Worm (Caenorhabditis elegans) whole organism, L4 larva: ENCODE measurements around the gene ppm-2.
A peak's percentile ranks its signal among the peaks of the same experiment; 100 is the strongest.

Source experiments
- D1046.2 ChIP-seq: fragments of 200-800 bp; sonication (Bioruptor generic); IDR thresholded peaks from 2 replicates; pipeline ENCODE4 v1.3.6; 2022; ENCODE audit warnings: missing genetic modification characterization, missing compliant biosample characterization
- Y5F2A.4 ChIP-seq: fragments of 200-800 bp; sonication (Bioruptor generic); optimal IDR thresholded peaks from 2 replicates; lab custom pipeline; 2018; ENCODE audit warnings: mild to moderate bottlenecking, missing genetic modification characterization, missing compliant biosample characterization
- aha-1 ChIP-seq: fragments of 150-350 bp; peaks from one replicate; lab custom pipeline; 2014; ENCODE audit warnings: missing biosample characterization, missing genetic modification characterization
- ama-1 ChIP-seq: fragments of 150-350 bp; optimal IDR thresholded peaks from 2 replicates; lab custom pipeline; 2014; ENCODE audit warnings: inconsistent platforms, mixed read lengths
- ceh-20 ChIP-seq: fragments of 200-800 bp; sonication (Bioruptor generic); IDR thresholded peaks from 2 replicates; pipeline ENCODE4 v1.3.6; 2022; ENCODE audit warnings: missing genetic modification reagents, missing genetic modification characterization, missing compliant biosample characterization
- daf-16 ChIP-seq, 3 experiments: sonication (generic microtip); optimal IDR thresholded peaks; 2 replicates each; lab custom pipeline; 2016 to 2017; ENCODE audit warnings: missing genetic modification characterization in 3 of 3, missing genetic modification reagents in 3 of 3, mild to moderate bottlenecking in 2 of 3, missing compliant biosample characterization in 2 of 3, missing biosample characterization in 1 of 3, moderate library complexity in 1 of 3
- dmd-8 ChIP-seq: fragments of 200-800 bp; sonication (Bioruptor generic); IDR thresholded peaks from 2 replicates; pipeline ENCODE4 v1.3.6; 2022; ENCODE audit warnings: missing genetic modification characterization, missing compliant biosample characterization
- dve-1 ChIP-seq: sonication (generic microtip); optimal IDR thresholded peaks from 2 replicates; lab custom pipeline; 2017; ENCODE audit warnings: antibody characterized with exemption, mild to moderate bottlenecking, missing genetic modification characterization, missing compliant biosample characterization; ENCODE audit not compliant: insufficient read depth
- egl-27 ChIP-seq: sonication (generic microtip); optimal IDR thresholded peaks from 3 replicates; lab custom pipeline; 2017; ENCODE audit warnings: missing biosample characterization, missing genetic modification reagents, missing genetic modification characterization
- hlh-11 ChIP-seq: fragments of 200-800 bp; sonication (Bioruptor generic); optimal IDR thresholded peaks from 2 replicates; lab custom pipeline; 2018; ENCODE audit warnings: mild to moderate bottlenecking, missing genetic modification characterization, missing compliant biosample characterization
- hmg-1.1 ChIP-seq: fragments of 200-800 bp; sonication (Bioruptor generic); IDR thresholded peaks from 2 replicates; pipeline ENCODE4 v1.3.6; 2022; ENCODE audit warnings: missing genetic modification reagents, missing genetic modification characterization, missing compliant biosample characterization
- madf-5 ChIP-seq, 2 experiments: fragments of 200-800 bp; sonication (Bioruptor generic); IDR thresholded peaks; 2 replicates each; pipeline ENCODE4 v1.3.6; 2022; ENCODE audit warnings: missing compliant biosample characterization in 2 of 2, missing genetic modification characterization in 2 of 2
- nhr-11 ChIP-seq: fragments of 150-350 bp; optimal IDR thresholded peaks from 2 replicates; lab custom pipeline; 2014; ENCODE audit warnings: missing biosample characterization, missing genetic modification characterization
- nhr-25 ChIP-seq: sonication (generic microtip); optimal IDR thresholded peaks from 2 replicates; lab custom pipeline; 2017; ENCODE audit warnings: missing genetic modification characterization, mild to moderate bottlenecking, missing compliant biosample characterization, antibody characterized with exemption, moderate library complexity, borderline replicate concordance; ENCODE audit not compliant: insufficient read depth
- nhr-28 ChIP-seq: fragments of 150-350 bp; optimal IDR thresholded peaks from 2 replicates; lab custom pipeline; 2014; ENCODE audit warnings: missing biosample characterization, missing genetic modification characterization
- nhr-42 ChIP-seq: fragments of 200-800 bp; sonication (Bioruptor generic); IDR thresholded peaks from 2 replicates; pipeline ENCODE4 v1.3.6; 2022; ENCODE audit warnings: missing genetic modification characterization, missing compliant biosample characterization
- nhr-48 ChIP-seq: sonication (generic microtip); optimal IDR thresholded peaks from 2 replicates; lab custom pipeline; 2016; ENCODE audit warnings: mild to moderate bottlenecking, missing genetic modification characterization, missing compliant biosample characterization
- nhr-6 ChIP-seq: fragments of 150-350 bp; optimal IDR thresholded peaks from 2 replicates; lab custom pipeline; 2014; ENCODE audit warnings: missing biosample characterization, missing genetic modification characterization
- nhr-76 ChIP-seq: fragments of 150-350 bp; optimal IDR thresholded peaks from 2 replicates; lab custom pipeline; 2014; ENCODE audit warnings: missing biosample characterization, missing genetic modification characterization
- nhr-77 ChIP-seq: fragments of 150-350 bp; optimal IDR thresholded peaks from 2 replicates; lab custom pipeline; 2014; ENCODE audit warnings: missing biosample characterization, missing genetic modification characterization
- pha-4 ChIP-seq, 2 experiments: fragments of 150-350 bp in 1 of 2; fragments of 200-800 bp in 1 of 2; sonication (Bioruptor generic) in 1 of 2; IDR thresholded peaks in 1 of 2; optimal IDR thresholded peaks in 1 of 2; 2 replicates each; pipeline versions ENCODE4 v1.3.6 to Lab custom; 2014 to 2022; ENCODE audit warnings: missing genetic modification characterization in 2 of 2, missing genetic modification reagents in 2 of 2, missing biosample characterization in 1 of 2, missing compliant biosample characterization in 1 of 2
- pqm-1 ChIP-seq: sonication (generic microtip); optimal IDR thresholded peaks from 2 replicates; lab custom pipeline; 2017; ENCODE audit warnings: missing biosample characterization, missing genetic modification characterization
- snpc-1.2 ChIP-seq: fragments of 200-800 bp; sonication (Bioruptor generic); IDR thresholded peaks from 2 replicates; pipeline ENCODE4 v1.3.6; 2022; ENCODE audit warnings: missing genetic modification reagents, missing genetic modification characterization, missing compliant biosample characterization
- spr-3 ChIP-seq: fragments of 200-800 bp; sonication (Bioruptor generic); optimal IDR thresholded peaks from 2 replicates; lab custom pipeline; 2018; ENCODE audit warnings: mild to moderate bottlenecking, missing genetic modification characterization, missing compliant biosample characterization
- tag-97 ChIP-seq: fragments of 200-800 bp; sonication (Bioruptor generic); IDR thresholded peaks from 2 replicates; pipeline ENCODE4 v1.3.6; 2022; ENCODE audit warnings: missing genetic modification characterization, missing compliant biosample characterization
- unc-130 ChIP-seq: sonication (generic microtip); optimal IDR thresholded peaks from 2 replicates; lab custom pipeline; 2016; ENCODE audit warnings: missing genetic modification reagents, missing genetic modification characterization, missing compliant biosample characterization
- unc-62 ChIP-seq, 3 experiments: fragments of 150-350 bp in 1 of 3; sonication (generic microtip); optimal IDR thresholded peaks in 2 of 3; peaks in 1 of 3; 1 replicate in 1 of 3; 2 replicates in 2 of 3; lab custom pipeline; 2014 to 2017; ENCODE audit warnings: missing biosample characterization in 3 of 3, missing genetic modification characterization in 3 of 3, missing genetic modification reagents in 3 of 3, missing genotype in 1 of 3
- zip-11 ChIP-seq: fragments of 200-800 bp; sonication (Bioruptor generic); IDR thresholded peaks from 2 replicates; pipeline ENCODE4 v1.3.6; 2022; ENCODE audit warnings: missing genetic modification characterization, missing compliant biosample characterization
- zip-2 ChIP-seq: fragments of 150-350 bp; optimal IDR thresholded peaks from 2 replicates; lab custom pipeline; 2014; ENCODE audit warnings: missing biosample characterization, missing genetic modification characterization

Gene ppm-2

DNA sequence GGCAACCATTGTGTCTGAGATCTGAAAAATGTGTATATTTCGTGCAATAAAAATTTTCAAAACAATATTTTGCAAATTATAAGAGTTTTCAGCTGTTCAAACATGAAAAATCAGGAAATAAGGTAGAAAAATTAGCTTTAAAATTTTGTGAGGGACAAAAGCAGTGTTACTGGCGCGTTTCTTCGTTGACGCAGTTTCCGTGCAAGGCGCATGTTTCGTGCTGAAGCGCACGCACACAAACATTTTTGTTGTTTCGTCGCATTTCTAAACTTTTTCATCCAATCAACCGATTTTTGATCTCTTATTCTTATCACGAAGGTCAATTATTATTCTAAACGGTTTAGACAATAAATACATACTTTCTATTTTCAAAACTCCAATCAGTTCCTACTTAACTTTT, 43.0 kb downstream of the ppm-2 start, which contains the start of gene nifk-1 (continued):
- TF ChIP-seq unc-62 (GFP tag; optimal IDR thresholded peaks at IDR 0.05 in 1 of 2; lab: Kevin White, UChicago) (no peak), unc-62 (tag; optimal IDR thresholded peaks at IDR 0.05; lab: Kevin White, UChicago) (no peak), madf-5 (GFP tag; IDR thresholded peaks at IDR 0.05; lab: Robert Waterston, UW) (no peak), pha-4 (GFP tag; IDR thresholded peaks at IDR 0.05; lab: Robert Waterston, UW) (no peak), pha-4 (tag; optimal IDR thresholded peaks at IDR 0.05; lab: Kevin White, UChicago) (peak; percentile 74), nhr-11 (tag; lab: Kevin White, UChicago) (peak; percentile 22), ceh-20 (GFP tag; lab: Robert Waterston, UW) (no peak)

DNA sequence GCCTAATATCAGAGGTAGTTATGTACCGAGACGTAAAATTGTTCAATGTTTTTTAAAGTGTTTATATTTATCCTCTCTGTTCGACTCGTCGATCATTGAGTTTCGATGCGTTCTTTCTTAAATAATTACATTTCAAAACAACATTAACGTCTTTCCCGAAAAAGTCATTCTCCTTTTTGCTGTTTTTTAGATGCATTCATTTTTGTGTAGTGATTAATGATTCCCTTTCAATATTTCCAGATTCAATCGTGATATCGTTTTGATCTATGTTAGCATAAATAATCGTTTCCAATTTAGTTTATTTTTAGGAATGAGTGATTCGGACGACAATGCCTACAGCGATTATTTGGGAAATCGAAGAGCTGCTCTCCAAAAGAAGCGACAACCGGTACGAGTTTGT, 43.4 kb downstream of the ppm-2 start, which contains the start of gene T04A8.8:
Gene T04A8.8 (plus strand): TSS at position 301 of the 400 bp plus-strand sequence.
- TF ChIP-seq nhr-48 (tag; lab: Kevin White, UChicago) = no peak
- TF ChIP-seq dve-1 (tag; lab: Kevin White, UChicago) = no peak
- TF ChIP-seq egl-27 (tag; lab: Kevin White, UChicago) = no peak
- TF ChIP-seq nhr-25 (tag; lab: Kevin White, UChicago) = no peak
- TF ChIP-seq unc-130 (GFP tag; lab: Kevin White, UChicago) = no peak
- no peak for TF ChIP-seq D1046.2 (GFP tag; lab: Robert Waterston, UW)
- TF ChIP-seq tag-97 (GFP tag; lab: Robert Waterston, UW) = no peak
- no peak for TF ChIP-seq ceh-20 (GFP tag; lab: Robert Waterston, UW)
- TF ChIP-seq zip-11 (GFP tag; lab: Robert Waterston, UW) = no peak
- no peak for TF ChIP-seq nhr-77 (tag; lab: Kevin White, UChicago)
- no peak for TF ChIP-seq zip-2 (tag; lab: Kevin White, UChicago)
- no peak for TF ChIP-seq nhr-76
- TF ChIP-seq Y5F2A.4 (GFP tag; lab: Kevin White, UChicago) = no peak
- no peak for TF ChIP-seq snpc-1.2 (GFP tag; lab: Robert Waterston, UW)

DNA sequence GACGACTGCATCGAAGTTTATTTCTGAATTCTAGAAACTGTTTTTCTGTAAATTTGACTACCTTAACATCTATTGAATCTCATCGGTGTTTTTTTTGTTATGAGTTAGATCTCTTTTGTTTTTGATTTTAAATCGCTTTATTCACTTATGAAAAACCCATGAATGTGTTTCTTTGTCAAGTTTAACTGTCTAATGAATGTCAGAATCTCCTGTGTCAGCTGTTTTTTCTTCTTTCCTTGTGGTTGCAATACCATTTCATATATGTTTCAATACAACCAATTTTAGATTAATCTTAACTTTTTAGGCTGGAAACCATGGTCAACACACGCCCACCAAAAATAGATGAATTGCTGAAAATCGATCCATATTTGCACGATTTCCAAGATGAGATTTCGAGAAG, 44.8 kb downstream of the ppm-2 start, which contains the start of gene T04A8.7:
Gene T04A8.7 (plus strand): TSS at position 301 of the 400 bp plus-strand sequence.
- TF ChIP-seq unc-62 (GFP tag; optimal IDR thresholded peaks at IDR 0.05 in 1 of 2; lab: Kevin White, UChicago) (peak in 1 of 2 experiments; percentile 67), unc-62 (tag; optimal IDR thresholded peaks at IDR 0.05; lab: Kevin White, UChicago) (no peak), dmd-8 (GFP tag; lab: Robert Waterston, UW) (no peak), pqm-1 (tag; lab: Kevin White, UChicago) (no peak), hlh-11 (tag; lab: Kevin White, UChicago) (no peak), ama-1 (lab: Kevin White, UChicago) (peak; percentile 59)

ce11 chrIII:4696903-4697302, 46.6 kb downstream of the ppm-2 start:
- TF ChIP-seq unc-62 (GFP tag; optimal IDR thresholded peaks at IDR 0.05 in 1 of 2; lab: Kevin White, UChicago) (peak in 1 of 2 experiments; percentile 92), unc-62 (tag; optimal IDR thresholded peaks at IDR 0.05; lab: Kevin White, UChicago) (no peak), hmg-1.1 (no peak), nhr-6 (no peak)

ce11 chrIII:4697819-4698218, 47.5 kb downstream of the ppm-2 start, which contains the start of gene dnj-18:
Gene dnj-18 (plus strand): TSS chrIII:4698119.
- TF ChIP-seq daf-16 (GFP tag; optimal IDR thresholded peaks at IDR 0.05; lab: Kevin White, UChicago) (no peak), daf-16 (tag; optimal IDR thresholded peaks at IDR 0.05; lab: Kevin White, UChicago) (peak; percentile 11), nhr-28 (no peak)
- TF ChIP-seq, all 104 proteins: peak for 1

ce11 chrIII:4699922-4700321, 49.6 kb downstream of the ppm-2 start, which contains the start of gene sel-13:
Gene sel-13 (minus strand): TSS chrIII:4700224.
- TF ChIP-seq spr-3 (GFP tag; lab: Kevin White, UChicago) (no peak), aha-1 (tag; lab: Kevin White, UChicago) (peak; percentile 93), nhr-42 (GFP tag; lab: Robert Waterston, UW) (no peak), daf-16 (GFP tag; optimal IDR thresholded peaks at IDR 0.05; lab: Kevin White, UChicago) (no peak), daf-16 (tag; optimal IDR thresholded peaks at IDR 0.05; lab: Kevin White, UChicago) (no peak)
